Fruit fly (Drosophila melanogaster): ENCODE data around the gene Zwilch.

Zwilch gene

dm6 chr3R:31243079-31243668 lies 30.0 kb upstream of the Zwilch start:
- TF ChIP-seq pan (optimal IDR thresholded peaks at IDR 0.05) (no peak), CG8478 (optimal IDR thresholded peaks at IDR 0.05) (no peak), Dll (optimal IDR thresholded peaks at IDR 0.05) (no peak), EcR (GFP tag; optimal IDR thresholded peaks at IDR 0.05) (no peak), usp (GFP tag; optimal IDR thresholded peaks at IDR 0.05) (no peak), psq (optimal IDR thresholded peaks at IDR 0.05) (no peak)

dm6 chr3R:31241109-31241508 lies 27.9 kb upstream of the Zwilch start:
- TF ChIP-seq pan (optimal IDR thresholded peaks at IDR 0.05), result no peak
- TF ChIP-seq CG8478 (optimal IDR thresholded peaks at IDR 0.05), result no peak
- TF ChIP-seq EcR (GFP tag; optimal IDR thresholded peaks at IDR 0.05), result no peak
- no peak for TF ChIP-seq Dll (optimal IDR thresholded peaks at IDR 0.05)
- TF ChIP-seq psq (optimal IDR thresholded peaks at IDR 0.05), result no peak
- TF ChIP-seq usp (GFP tag; optimal IDR thresholded peaks at IDR 0.05), result no peak

dm6 chr3R:31240023-31240422 lies 26.8 kb upstream of the Zwilch start:
- TF ChIP-seq psq (optimal IDR thresholded peaks at IDR 0.05) (no peak), Dll (optimal IDR thresholded peaks at IDR 0.05) (no peak), usp (GFP tag; optimal IDR thresholded peaks at IDR 0.05) (no peak), pan (optimal IDR thresholded peaks at IDR 0.05) (no peak), EcR (GFP tag; optimal IDR thresholded peaks at IDR 0.05) (no peak), CG8478 (optimal IDR thresholded peaks at IDR 0.05) (no peak)

dm6 chr3R:31235262-31235661 lies 22.1 kb upstream of the Zwilch start, which contains the start of gene CG15564:
Gene CG15564, minus strand, starts transcription at chr3R:31235362.
- TF ChIP-seq Dll (optimal IDR thresholded peaks at IDR 0.05), result no peak
- TF ChIP-seq psq (optimal IDR thresholded peaks at IDR 0.05), result no peak
- no peak for TF ChIP-seq EcR (GFP tag; optimal IDR thresholded peaks at IDR 0.05)
- no peak for TF ChIP-seq usp (GFP tag; optimal IDR thresholded peaks at IDR 0.05)
- TF ChIP-seq CG8478 (optimal IDR thresholded peaks at IDR 0.05), result no peak
- TF ChIP-seq pan (optimal IDR thresholded peaks at IDR 0.05), result no peak

dm6 chr3R:31232236-31232635 lies 19.1 kb upstream of the Zwilch start, which contains the start of gene CG15563:
Gene CG15563, minus strand, starts transcription at chr3R:31232336.
- TF ChIP-seq usp (GFP tag; optimal IDR thresholded peaks at IDR 0.05), result no peak
- no peak for TF ChIP-seq pan (optimal IDR thresholded peaks at IDR 0.05)
- TF ChIP-seq CG8478 (optimal IDR thresholded peaks at IDR 0.05), result no peak
- TF ChIP-seq EcR (GFP tag; optimal IDR thresholded peaks at IDR 0.05), result no peak
- no peak for TF ChIP-seq psq (optimal IDR thresholded peaks at IDR 0.05)
- TF ChIP-seq Dll (optimal IDR thresholded peaks at IDR 0.05), result no peak

dm6 chr3R:31231134-31231533 lies 18.0 kb upstream of the Zwilch start:
- no peak for TF ChIP-seq CG8478 (optimal IDR thresholded peaks at IDR 0.05)
- TF ChIP-seq pan (optimal IDR thresholded peaks at IDR 0.05), result no peak
- no peak for TF ChIP-seq usp (GFP tag; optimal IDR thresholded peaks at IDR 0.05)
- TF ChIP-seq psq (optimal IDR thresholded peaks at IDR 0.05), result no peak
- TF ChIP-seq Dll (optimal IDR thresholded peaks at IDR 0.05), result no peak
- no peak for TF ChIP-seq EcR (GFP tag; optimal IDR thresholded peaks at IDR 0.05)

- TF ChIP-seq EcR (GFP tag; optimal IDR thresholded peaks at IDR 0.05), result no peak
- TF ChIP-seq pan (optimal IDR thresholded peaks at IDR 0.05), result no peak
- no peak for TF ChIP-seq psq (optimal IDR thresholded peaks at IDR 0.05)
- no peak for TF ChIP-seq Dll (optimal IDR thresholded peaks at IDR 0.05)
- TF ChIP-seq usp (GFP tag; optimal IDR thresholded peaks at IDR 0.05), result no peak
- TF ChIP-seq CG8478 (optimal IDR thresholded peaks at IDR 0.05), result no peak
Measured at dm6 chr3R:31225043-31225681, 12.0 kb upstream of the Zwilch start.

- TF ChIP-seq usp (GFP tag; optimal IDR thresholded peaks at IDR 0.05), result no peak
- TF ChIP-seq CG8478 (optimal IDR thresholded peaks at IDR 0.05), result no peak
- no peak for TF ChIP-seq EcR (GFP tag; optimal IDR thresholded peaks at IDR 0.05)
- no peak for TF ChIP-seq Dll (optimal IDR thresholded peaks at IDR 0.05)
- no peak for TF ChIP-seq pan (optimal IDR thresholded peaks at IDR 0.05)
- no peak for TF ChIP-seq psq (optimal IDR thresholded peaks at IDR 0.05)
Measured at dm6 chr3R:31223971-31224860, 11.0 kb upstream of the Zwilch start.

- TF ChIP-seq CG8478 (optimal IDR thresholded peaks at IDR 0.05), result no peak
- TF ChIP-seq pan (optimal IDR thresholded peaks at IDR 0.05), result no peak
- no peak for TF ChIP-seq psq (optimal IDR thresholded peaks at IDR 0.05)
- TF ChIP-seq usp (GFP tag; optimal IDR thresholded peaks at IDR 0.05), result no peak
- TF ChIP-seq Dll (optimal IDR thresholded peaks at IDR 0.05), result no peak
- TF ChIP-seq EcR (GFP tag; optimal IDR thresholded peaks at IDR 0.05), result no peak
Measured at dm6 chr3R:31222890-31223569, 9.9 kb upstream of the Zwilch start.

- TF ChIP-seq CG8478 (optimal IDR thresholded peaks at IDR 0.05) (no peak), EcR (GFP tag; optimal IDR thresholded peaks at IDR 0.05) (no peak), Dll (optimal IDR thresholded peaks at IDR 0.05) (no peak), pan (optimal IDR thresholded peaks at IDR 0.05) (no peak), psq (optimal IDR thresholded peaks at IDR 0.05) (no peak), usp (GFP tag; optimal IDR thresholded peaks at IDR 0.05) (no peak)
Measured at dm6 chr3R:31222125-31222889, 9.1 kb upstream of the Zwilch start.
